Fruit fly (Drosophila melanogaster): Measurements from ENCODE around the gene CG2991.

Gene CG2991

dm6 chr2L:2885503-2886225 is 28.7 kb downstream of the CG2991 start, which contains the start of the genes NTPase and lilli (continued):
- TF ChIP-seq eve (GFP tag; optimal IDR thresholded peaks at IDR 0.05), result peak in 1 of 2 experiments; percentile 29
- TF ChIP-seq CG18476 (GFP tag; optimal IDR thresholded peaks at IDR 0.05), result peak; percentile 37
- peak; percentile 7 for TF ChIP-seq Blimp-1 (GFP tag; optimal IDR thresholded peaks at IDR 0.05)
- peak; percentile 49 for TF ChIP-seq unpg (GFP tag; optimal IDR thresholded peaks at IDR 0.05)
- peak; percentile 40 for TF ChIP-seq CG17568 (GFP tag; optimal IDR thresholded peaks at IDR 0.05)
- peak; percentile 70 for TF ChIP-seq CG17186 (GFP tag; optimal IDR thresholded peaks at IDR 0.05)
- no peak for TF ChIP-seq Sry-β (GFP tag; optimal IDR thresholded peaks at IDR 0.05)
- no peak for TF ChIP-seq psq (GFP tag; optimal IDR thresholded peaks at IDR 0.05)
- peak; percentile 48 for TF ChIP-seq E2f1 (GFP tag; IDR thresholded peaks at IDR 0.05)
- TF ChIP-seq HLHmδ (GFP tag; optimal IDR thresholded peaks at IDR 0.05), result no peak
- TF ChIP-seq Atf6 (GFP tag; IDR thresholded peaks at IDR 0.05), result peak; percentile 15; the same call in 1 of the 2 replicates
- peak; percentile 44; the same call in 1 of the 2 replicates for TF ChIP-seq CG6272 (GFP tag; IDR thresholded peaks at IDR 0.05)
- TF ChIP-seq CG15696 (tag; optimal IDR thresholded peaks at IDR 0.05), result no peak
- peak; percentile 94 for TF ChIP-seq Dll (GFP tag; IDR thresholded peaks at IDR 0.05; ENCODE audit: partially characterized antibody)
- peak; percentile 36; the same call in 1 of the 3 replicates for TF ChIP-seq tgo (GFP tag; IDR thresholded peaks at IDR 0.05)
- peak; percentile 43 for TF ChIP-seq trem (tag; optimal IDR thresholded peaks at IDR 0.05)
- TF ChIP-seq bab2 (GFP tag; optimal IDR thresholded peaks at IDR 0.05), result peak; percentile 78
- TF ChIP-seq CTCF (GFP tag; optimal IDR thresholded peaks at IDR 0.05), result no peak
- TF ChIP-seq Vsx1 (GFP tag; optimal IDR thresholded peaks at IDR 0.05), result no peak
- TF ChIP-seq CG6689 (GFP tag; IDR thresholded peaks at IDR 0.05), result 0 out of 2 replicates have a peak, but pooled peaks have one; percentile 28
- TF ChIP-seq CG6175 (GFP tag; IDR thresholded peaks at IDR 0.05), result 0 out of 3 replicates have a peak, but pooled peaks have one; percentile 19
- no peak for TF ChIP-seq CG30020 (tag; optimal IDR thresholded peaks at IDR 0.05)
- no peak for TF ChIP-seq Stat92E (GFP tag; optimal IDR thresholded peaks at IDR 0.05)
- TF ChIP-seq crol (GFP tag; IDR thresholded peaks at IDR 0.05), result 0 out of 2 replicates have a peak, but pooled peaks have one; percentile 12
- TF ChIP-seq lilli (GFP tag; optimal IDR thresholded peaks at IDR 0.05), result peak; percentile 95
- peak; percentile 50 for TF ChIP-seq CG15479 (GFP tag; optimal IDR thresholded peaks at IDR 0.05)
- TF ChIP-seq cad (GFP tag; optimal IDR thresholded peaks at IDR 0.05), result no peak
- TF ChIP-seq wek (GFP tag; optimal IDR thresholded peaks at IDR 0.05), result peak; percentile 14
- TF ChIP-seq gsb (GFP tag; IDR thresholded peaks at IDR 0.05), result no peak; the same call in 1 of the 2 replicates
- no peak for TF ChIP-seq CG13296 (GFP tag; optimal IDR thresholded peaks at IDR 0.05)
- TF ChIP-seq CG1832 (GFP tag; optimal IDR thresholded peaks at IDR 0.05), result peak; percentile 81
- TF ChIP-seq Gsc (GFP tag; IDR thresholded peaks at IDR 0.05), result no peak
- peak; percentile 25 for TF ChIP-seq cwo (GFP tag; optimal IDR thresholded peaks at IDR 0.05)
- no peak for TF ChIP-seq CG5953 (GFP tag; IDR thresholded peaks at IDR 0.05)
- TF ChIP-seq tup (GFP tag; optimal IDR thresholded peaks at IDR 0.05), result peak; percentile 61
- TF ChIP-seq Chrac-16 (GFP tag; optimal IDR thresholded peaks at IDR 0.05), result peak; percentile 66
- peak; percentile 29 for TF ChIP-seq pho (GFP tag; optimal IDR thresholded peaks at IDR 0.05)
- peak; percentile 67 for TF ChIP-seq CG9932 (GFP tag; IDR thresholded peaks at IDR 0.05)
- TF ChIP-seq CG30431 (GFP tag; optimal IDR thresholded peaks at IDR 0.05), result peak; percentile 30
- TF ChIP-seq Gug (GFP tag; IDR thresholded peaks at IDR 0.05), result peak; percentile 20; the same call in 2 of the 4 replicates
- peak; percentile 34; the same call in 1 of the 2 replicates for TF ChIP-seq MBD-R2 (GFP tag; IDR thresholded peaks at IDR 0.05)
- TF ChIP-seq C15 (GFP tag; IDR thresholded peaks at IDR 0.05), result no peak
- peak; percentile 7 for TF ChIP-seq gcm2 (GFP tag; optimal IDR thresholded peaks at IDR 0.05)
- TF ChIP-seq Deaf1 (tag; optimal IDR thresholded peaks at IDR 0.05), result no peak
- 0 out of 2 replicates have a peak, but pooled peaks have one; percentile 7 for TF ChIP-seq al (GFP tag; IDR thresholded peaks at IDR 0.05)
- peak; percentile 49 for TF ChIP-seq btn (GFP tag; optimal IDR thresholded peaks at IDR 0.05)
- TF ChIP-seq CG7839 (tag; optimal IDR thresholded peaks at IDR 0.05), result no peak
- TF ChIP-seq ap (GFP tag; IDR thresholded peaks at IDR 0.05), result peak; percentile 31; the same call in 1 of the 2 replicates
- no peak for TF ChIP-seq sima (GFP tag; optimal IDR thresholded peaks at IDR 0.05)
- TF ChIP-seq CG31388 (GFP tag; optimal IDR thresholded peaks at IDR 0.05), result peak; percentile 68

All from whole organism, embryonic.